Fruit fly (Drosophila melanogaster) whole organism, embryonic: Measurements from ENCODE around the gene CG13026.

Experiments used
- Atf-2 ChIP-seq: fragments of 200-800 bp; sonication (Bioruptor generic); optimal IDR thresholded peaks from 2 replicates; lab custom pipeline; 2016; ENCODE audit warnings: missing biosample characterization, missing genetic modification characterization
- CG10654 ChIP-seq: fragments of 200-800 bp; sonication (Bioruptor generic); optimal IDR thresholded peaks from 2 replicates; lab custom pipeline; 2016; ENCODE audit warnings: missing biosample characterization, missing genetic modification characterization
- CG11695 ChIP-seq: fragments of 200-800 bp; sonication (Bioruptor generic); IDR thresholded peaks from 3 replicates; pipeline ENCODE4 v1.3.6; 2022; ENCODE audit warnings: missing biosample characterization, missing genetic modification characterization
- CG12769 ChIP-seq: fragments of 200-800 bp; sonication (Bioruptor generic); optimal IDR thresholded peaks from 2 replicates; lab custom pipeline; 2019; ENCODE audit warnings: missing biosample characterization, mild to moderate bottlenecking, missing genetic modification characterization, moderate library complexity
- CG1832 ChIP-seq: fragments of 200-800 bp; sonication (Bioruptor generic); optimal IDR thresholded peaks from 2 replicates; lab custom pipeline; 2017; ENCODE audit warnings: missing biosample characterization, mild to moderate bottlenecking, missing genetic modification characterization, inconsistent platforms
- CG18619 ChIP-seq: fragments of 200-800 bp; sonication (Bioruptor generic); optimal IDR thresholded peaks from 3 replicates; lab custom pipeline; 2017; ENCODE audit warnings: missing biosample characterization, mild to moderate bottlenecking, missing genetic modification characterization
- CG2199 ChIP-seq: fragments of 200-800 bp; sonication (Bioruptor generic); IDR thresholded peaks from 3 replicates; pipeline ENCODE4 v1.3.6; 2022; ENCODE audit warnings: missing biosample characterization, missing genetic modification characterization
- CG3163 ChIP-seq: fragments of 200-800 bp; sonication (Bioruptor generic); optimal IDR thresholded peaks from 3 replicates; lab custom pipeline; 2016; ENCODE audit warnings: missing biosample characterization, missing genetic modification characterization
- CG33557 ChIP-seq: fragments of 200-800 bp; sonication (Bioruptor generic); optimal IDR thresholded peaks from 2 replicates; lab custom pipeline; 2019; ENCODE audit warnings: missing biosample characterization, mild to moderate bottlenecking, missing genetic modification characterization, moderate library complexity
- CG3407 ChIP-seq: fragments of 200-800 bp; sonication (Bioruptor generic); optimal IDR thresholded peaks from 2 replicates; lab custom pipeline; 2018; ENCODE audit warnings: missing biosample characterization, mild to moderate bottlenecking, missing genetic modification characterization
- CG34422 ChIP-seq: fragments of 200-800 bp; sonication (Bioruptor generic); IDR thresholded peaks from 3 replicates; pipeline ENCODE4 v1.3.6; 2022; ENCODE audit warnings: missing biosample characterization, missing genetic modification characterization
- CG7987 ChIP-seq: fragments of 200-800 bp; sonication (Bioruptor generic); optimal IDR thresholded peaks from 2 replicates; lab custom pipeline; 2018; ENCODE audit warnings: missing biosample characterization, mild to moderate bottlenecking, missing genetic modification characterization, moderate library complexity
- CG8290 ChIP-seq, 3 experiments: fragments of 200-800 bp; sonication (Bioruptor generic); optimal IDR thresholded peaks; 2 replicates each; lab custom pipeline; 2016 to 2019; ENCODE audit warnings: missing biosample characterization in 3 of 3, missing genetic modification characterization in 3 of 3, mild to moderate bottlenecking in 2 of 3, moderate library complexity in 1 of 3
- CG8388 ChIP-seq: fragments of 200-800 bp; sonication (Bioruptor generic); optimal IDR thresholded peaks from 2 replicates; lab custom pipeline; 2019; ENCODE audit warnings: missing biosample characterization, mild to moderate bottlenecking, missing genetic modification characterization, moderate library complexity
- GATAe ChIP-seq: fragments of 200-800 bp; sonication (Bioruptor generic); conservative IDR thresholded peaks from 2 replicates; pipeline ENCODE4 v1.3.6; 2022; ENCODE audit warnings: missing biosample characterization, missing genetic modification characterization
- Hey ChIP-seq: fragments of 200-800 bp; sonication (Bioruptor generic); optimal IDR thresholded peaks from 3 replicates; lab custom pipeline; 2018; ENCODE audit warnings: missing biosample characterization, mild to moderate bottlenecking, missing genetic modification characterization
- HmgZ ChIP-seq: fragments of 200-800 bp; sonication (Bioruptor generic); optimal IDR thresholded peaks from 2 replicates; lab custom pipeline; 2018; ENCODE audit warnings: missing biosample characterization, mild to moderate bottlenecking, missing genetic modification characterization
- Scr ChIP-seq: fragments of 200-800 bp; sonication (Bioruptor generic); IDR thresholded peaks from 2 replicates; pipeline ENCODE4 v1.3.6; 2022; ENCODE audit warnings: missing biosample characterization, missing genetic modification characterization; ENCODE audit not compliant: partially characterized antibody
- Vsx1 ChIP-seq: fragments of 200-800 bp; sonication (Bioruptor generic); optimal IDR thresholded peaks from 2 replicates; lab custom pipeline; 2017; ENCODE audit warnings: missing biosample characterization, mild to moderate bottlenecking, missing genetic modification characterization, missing genetic modification reagents
- ab ChIP-seq: fragments of 200-800 bp; sonication (Bioruptor generic); optimal IDR thresholded peaks from 2 replicates; lab custom pipeline; 2016; ENCODE audit warnings: missing biosample characterization, missing genetic modification characterization
- abd-A ChIP-seq: fragments of 200-800 bp; sonication (Bioruptor generic); optimal IDR thresholded peaks from 3 replicates; lab custom pipeline; 2019; ENCODE audit warnings: missing biosample characterization, mild to moderate bottlenecking, missing genetic modification characterization, moderate library complexity
- ase ChIP-seq: fragments of 200-800 bp; sonication (Bioruptor generic); IDR thresholded peaks from 3 replicates; pipeline ENCODE4 v1.3.6; 2022; ENCODE audit warnings: missing biosample characterization, missing genetic modification characterization
- btn ChIP-seq: fragments of 200-800 bp; sonication (Bioruptor generic); optimal IDR thresholded peaks from 2 replicates; lab custom pipeline; 2016; ENCODE audit warnings: missing biosample characterization, missing genetic modification characterization
- cg ChIP-seq: fragments of 200-800 bp; sonication (Bioruptor generic); optimal IDR thresholded peaks from 3 replicates; lab custom pipeline; 2019; ENCODE audit warnings: missing biosample characterization, mild to moderate bottlenecking, missing genetic modification characterization, moderate library complexity
- chinmo ChIP-seq: fragments of 200-800 bp; sonication (Bioruptor generic); IDR thresholded peaks from 4 replicates; pipeline ENCODE4 v1.3.6; 2022; ENCODE audit warnings: missing biosample characterization, missing genetic modification characterization; ENCODE audit not compliant: partially characterized antibody
- crol ChIP-seq: fragments of 200-800 bp; sonication (Bioruptor generic); IDR thresholded peaks from 2 replicates; pipeline ENCODE4 v1.3.6; 2022; ENCODE audit warnings: missing biosample characterization, missing genetic modification characterization
- cwo ChIP-seq: fragments of 200-800 bp; sonication (Bioruptor generic); optimal IDR thresholded peaks from 3 replicates; lab custom pipeline; 2017; ENCODE audit warnings: missing biosample characterization, missing genetic modification characterization, mild to moderate bottlenecking, moderate library complexity, missing genetic modification reagents
- exex ChIP-seq: fragments of 200-800 bp; sonication (Bioruptor generic); optimal IDR thresholded peaks from 4 replicates; lab custom pipeline; 2018; ENCODE audit warnings: missing biosample characterization, mild to moderate bottlenecking, missing genetic modification characterization, moderate library complexity
- ftz-f1 ChIP-seq: fragments of 200-800 bp; sonication (Bioruptor generic); optimal IDR thresholded peaks from 2 replicates; lab custom pipeline; 2016; ENCODE audit warnings: missing biosample characterization, missing genetic modification characterization
- grn ChIP-seq: fragments of 200-800 bp; sonication (Bioruptor generic); optimal IDR thresholded peaks from 3 replicates; lab custom pipeline; 2017; ENCODE audit warnings: missing biosample characterization, missing genetic modification characterization
- ham ChIP-seq: fragments of 200-800 bp; sonication (Bioruptor generic); IDR thresholded peaks from 2 replicates; pipeline ENCODE4 v1.3.6; 2022; ENCODE audit warnings: missing biosample characterization, missing genetic modification characterization
- kah ChIP-seq: fragments of 200-800 bp; sonication (Bioruptor generic); optimal IDR thresholded peaks from 2 replicates; lab custom pipeline; 2018; ENCODE audit warnings: missing biosample characterization, mild to moderate bottlenecking, missing genetic modification characterization
- kni ChIP-seq: fragments of 200-800 bp; sonication (Bioruptor generic); optimal IDR thresholded peaks from 3 replicates; lab custom pipeline; 2017; ENCODE audit warnings: mild to moderate bottlenecking, missing biosample characterization, missing genetic modification reagents, missing genetic modification characterization
- mam ChIP-seq: fragments of 200-800 bp; sonication (Bioruptor generic); optimal IDR thresholded peaks from 3 replicates; lab custom pipeline; 2016; ENCODE audit warnings: missing biosample characterization, missing genetic modification characterization
- mirr ChIP-seq: fragments of 200-800 bp; sonication (Bioruptor generic); optimal IDR thresholded peaks from 3 replicates; lab custom pipeline; 2018; ENCODE audit warnings: missing biosample characterization, mild to moderate bottlenecking, missing genetic modification characterization
- oc ChIP-seq: fragments of 200-800 bp; sonication (Bioruptor generic); optimal IDR thresholded peaks from 2 replicates; lab custom pipeline; 2018; ENCODE audit warnings: missing biosample characterization, mild to moderate bottlenecking, missing genetic modification characterization, moderate library complexity
- org-1 ChIP-seq: fragments of 200-800 bp; sonication (Bioruptor generic); optimal IDR thresholded peaks from 2 replicates; lab custom pipeline; 2017; ENCODE audit warnings: missing biosample characterization, missing genetic modification characterization
- pfk ChIP-seq: fragments of 200-800 bp; sonication (Bioruptor generic); optimal IDR thresholded peaks from 2 replicates; lab custom pipeline; 2018; ENCODE audit warnings: missing biosample characterization, mild to moderate bottlenecking, missing genetic modification characterization, moderate library complexity
- sd ChIP-seq: fragments of 200-800 bp; sonication (Bioruptor generic); optimal IDR thresholded peaks from 3 replicates; lab custom pipeline; 2018; ENCODE audit warnings: missing biosample characterization, mild to moderate bottlenecking, missing genetic modification characterization, moderate library complexity
- sob ChIP-seq: fragments of 200-800 bp; sonication (Bioruptor generic); IDR thresholded peaks from 2 replicates; pipeline ENCODE4 v1.3.6; 2022; ENCODE audit warnings: missing biosample characterization, missing genetic modification characterization
- sqz ChIP-seq: fragments of 200-800 bp; sonication (Bioruptor generic); optimal IDR thresholded peaks from 3 replicates; lab custom pipeline; 2018; ENCODE audit warnings: missing biosample characterization, mild to moderate bottlenecking, missing genetic modification characterization
- sug ChIP-seq: fragments of 200-800 bp; optimal IDR thresholded peaks from 2 replicates; lab custom pipeline; 2019; ENCODE audit warnings: missing biosample characterization, mild to moderate bottlenecking, missing genetic modification characterization, moderate library complexity
- ttk ChIP-seq: fragments of 200-800 bp; sonication (Bioruptor generic); IDR thresholded peaks from 2 replicates; pipeline ENCODE4 v2.1.2; 2022; ENCODE audit warnings: missing biosample characterization, missing genetic modification characterization
- unc-4 ChIP-seq: fragments of 200-800 bp; sonication (Bioruptor generic); IDR thresholded peaks from 2 replicates; pipeline ENCODE4 v1.3.6; 2022; ENCODE audit warnings: missing biosample characterization, missing genetic modification characterization; ENCODE audit not compliant: partially characterized antibody
- vnd ChIP-seq: fragments of 200-800 bp; sonication (Bioruptor generic); IDR thresholded peaks from 3 replicates; pipeline ENCODE4 v1.3.6; 2022; ENCODE audit warnings: missing biosample characterization, missing genetic modification characterization; ENCODE audit not compliant: partially characterized antibody
- vvl ChIP-seq: fragments of 200-800 bp; sonication (Bioruptor generic); IDR thresholded peaks from 2 replicates; pipeline ENCODE4 v1.3.6; 2022; ENCODE audit warnings: missing biosample characterization, missing genetic modification characterization

The CG13026 gene

dm6 chr3L:16695076-16695847 lies 30.7 kb downstream of the CG13026 start (continued):
- TF ChIP-seq sqz (GFP tag; lab: Kevin White, UChicago): peak; percentile 18
- TF ChIP-seq org-1 (GFP tag; lab: Kevin White, UChicago): no peak
- no peak for TF ChIP-seq CG3407
- TF ChIP-seq, all 482 proteins: peak for 9

dm6 chr3L:16693844-16694243 lies 32.1 kb downstream of the CG13026 start:
- peak; percentile 58 for TF ChIP-seq mirr (GFP tag; lab: Kevin White, UChicago)
- peak; percentile 18 for TF ChIP-seq HmgZ (tag; lab: Kevin White, UChicago)
- peak; percentile 75; the same call in 1 of the 2 replicates for TF ChIP-seq ham (GFP tag; lab: Robert Waterston, UW)
- peak; percentile 15 for TF ChIP-seq CG12769 (tag; lab: Kevin White, UChicago)
- peak; percentile 90 for TF ChIP-seq crol (GFP tag; lab: Robert Waterston, UW)
- TF ChIP-seq vnd (GFP tag; lab: Robert Waterston, UW): peak; percentile 39; the same call in 1 of the 3 replicates
- TF ChIP-seq sug: peak; percentile 99
- TF ChIP-seq ab (GFP tag; lab: Kevin White, UChicago): no peak
- no peak for TF ChIP-seq CG8290 (GFP tag; optimal IDR thresholded peaks at IDR 0.05; lab: Kevin White, UChicago)
- TF ChIP-seq CG8290 (tag; optimal IDR thresholded peaks at IDR 0.05; lab: Kevin White, UChicago): peak in 1 of 2 experiments; percentile 42
- TF ChIP-seq CG2199 (GFP tag; lab: Robert Waterston, UW): 0 out of 3 replicates have a peak, but pooled peaks have one; percentile 57
- peak; percentile 14 for TF ChIP-seq Hey (tag; lab: Kevin White, UChicago)
- TF ChIP-seq grn (GFP tag; lab: Kevin White, UChicago): peak; percentile 96
- no peak for TF ChIP-seq kni (GFP tag; lab: Kevin White, UChicago)
- TF ChIP-seq vvl (GFP tag; lab: Robert Waterston, UW): no peak
- TF ChIP-seq cwo (GFP tag; lab: Kevin White, UChicago): peak; percentile 22
- TF ChIP-seq chinmo (GFP tag; lab: Robert Waterston, UW): 0 out of 4 replicates have a peak, but pooled peaks have one; percentile 48
- TF ChIP-seq sob (GFP tag; lab: Robert Waterston, UW): 0 out of 2 replicates have a peak, but pooled peaks have one; percentile 11
- peak; percentile 52 for TF ChIP-seq Vsx1
- TF ChIP-seq kah: no peak
- peak; percentile 57 for TF ChIP-seq ftz-f1
- TF ChIP-seq ttk (GFP tag; lab: Robert Waterston, UW): peak; percentile 68
- peak; percentile 83 for TF ChIP-seq exex (tag; lab: Kevin White, UChicago)
- TF ChIP-seq CG34422 (GFP tag; lab: Robert Waterston, UW): no peak
- peak; percentile 98 for TF ChIP-seq GATAe
- peak; percentile 99 for TF ChIP-seq sd

DNA sequence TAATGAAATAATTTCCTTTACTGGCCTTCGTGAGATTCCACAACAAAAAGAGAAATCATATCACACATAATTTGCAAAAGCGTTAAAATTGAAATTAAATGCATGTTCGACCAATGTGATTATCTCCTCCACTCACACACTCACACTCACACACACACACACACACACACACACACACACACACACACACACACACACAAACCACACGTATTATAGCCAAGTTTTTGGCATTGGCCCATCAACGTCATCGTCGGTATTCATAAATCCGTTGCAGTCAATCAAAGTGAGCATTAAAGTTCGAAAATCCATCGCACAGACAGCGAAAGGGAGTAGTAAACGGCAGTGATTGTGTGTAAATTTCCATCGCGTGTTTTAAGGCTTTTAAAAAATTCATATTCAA lies 35.9 kb downstream of the CG13026 start:
- TF ChIP-seq Scr (GFP tag; lab: Robert Waterston, UW) (no peak), CG3163 (GFP tag; lab: Kevin White, UChicago) (no peak), pfk (GFP tag; lab: Kevin White, UChicago) (no peak), CG7987 (GFP tag; lab: Kevin White, UChicago) (no peak), Atf-2 (GFP tag; lab: Kevin White, UChicago) (no peak), kni (GFP tag; lab: Kevin White, UChicago) (peak; percentile 6), cg (peak; percentile 60), oc (tag; lab: Kevin White, UChicago) (peak; percentile 28), btn (GFP tag; lab: Kevin White, UChicago) (no peak), mam (GFP tag; lab: Kevin White, UChicago) (no peak), CG10654 (GFP tag; lab: Kevin White, UChicago) (no peak), ase (GFP tag; lab: Robert Waterston, UW) (no peak), CG18619 (no peak), unc-4 (GFP tag; lab: Robert Waterston, UW) (no peak), CG33557 (GFP tag; lab: Kevin White, UChicago) (no peak), CG11695 (GFP tag; lab: Robert Waterston, UW) (no peak), CG8388 (GFP tag; lab: Kevin White, UChicago) (no peak), abd-A (tag; lab: Kevin White, UChicago) (peak; percentile 7), CG1832 (no peak)
